Worm (Caenorhabditis elegans) whole organism, L1 larva: Measurements from ENCODE around the gene algn-6.

ENCODE experiments used
- ceh-82 ChIP-seq, 3 experiments: fragments of 150-350 bp in 1 of 3; sonication (generic microtip) in 2 of 3; optimal IDR thresholded peaks; 2 replicates each; lab custom pipeline; 2014 to 2017; ENCODE audit warnings: missing biosample characterization in 3 of 3, missing genetic modification characterization in 3 of 3
- efl-1 ChIP-seq, 4 experiments: fragments of 150-350 bp; optimal IDR thresholded peaks in 3 of 4; peaks in 1 of 4; 1 replicate in 1 of 4; 2 replicates in 3 of 4; lab custom pipeline; 2014; ENCODE audit warnings: missing biosample characterization in 2 of 4, missing genetic modification characterization in 2 of 4, missing genetic modification reagents in 2 of 4
- egl-27 ChIP-seq, 2 experiments: fragments of 150-350 bp in 1 of 2; sonication (generic microtip); optimal IDR thresholded peaks; 3 replicates each; lab custom pipeline; 2017 to 2018; ENCODE audit warnings: missing biosample characterization in 2 of 2, missing genetic modification characterization in 2 of 2, missing genetic modification reagents in 2 of 2
- fos-1 ChIP-seq: fragments of 150-350 bp; optimal IDR thresholded peaks from 2 replicates; lab custom pipeline; 2014; ENCODE audit warnings: missing biosample characterization, missing genetic modification characterization
- jun-1 ChIP-seq: fragments of 150-350 bp; optimal IDR thresholded peaks from 2 replicates; lab custom pipeline; 2014; ENCODE audit warnings: missing biosample characterization, missing genetic modification reagents, missing genetic modification characterization

ce11 chrII:8006962-8007361 is 32.6 kb upstream of the algn-6 start:
- no peak for TF ChIP-seq efl-1 (optimal IDR thresholded peaks at IDR 0.05; lab: Kevin White, UChicago)
- TF ChIP-seq efl-1 (GFP tag; optimal IDR thresholded peaks at IDR 0.05 in 1 of 2; lab: Kevin White, UChicago): no peak
- no peak for TF ChIP-seq egl-27 (tag; optimal IDR thresholded peaks at IDR 0.05; lab: Kevin White, UChicago)
- TF ChIP-seq jun-1 (tag; lab: Kevin White, UChicago): no peak
- TF ChIP-seq fos-1 (tag; lab: Kevin White, UChicago): no peak
- TF ChIP-seq ceh-82 (tag; optimal IDR thresholded peaks at IDR 0.05; lab: Kevin White, UChicago): no peak
